Worm (Caenorhabditis elegans) whole organism, L2 larva: Measurements from ENCODE around the gene tra-4.

Experiments
- C34F6.9 ChIP-seq: fragments of 150-350 bp; optimal IDR thresholded peaks from 2 replicates; lab custom pipeline; 2014; ENCODE audit warnings: missing biosample characterization, missing genetic modification characterization
- F13H6.1 ChIP-seq: sonication (generic microtip); optimal IDR thresholded peaks from 2 replicates; lab custom pipeline; 2016; ENCODE audit warnings: missing genetic modification characterization, missing compliant biosample characterization
- R02D3.7 ChIP-seq: fragments of 150-350 bp; optimal IDR thresholded peaks from 2 replicates; lab custom pipeline; 2014; ENCODE audit warnings: missing biosample characterization, missing genetic modification characterization
- Y55F3AM.14 ChIP-seq: fragments of 200-800 bp; sonication (Bioruptor generic); optimal IDR thresholded peaks from 2 replicates; lab custom pipeline; 2018; ENCODE audit warnings: mild to moderate bottlenecking, missing genetic modification characterization, missing compliant biosample characterization
- alr-1 ChIP-seq: fragments of 150-350 bp; optimal IDR thresholded peaks from 2 replicates; lab custom pipeline; 2014; ENCODE audit warnings: missing biosample characterization, missing genetic modification characterization
- aly-2 ChIP-seq: fragments of 150-350 bp; optimal IDR thresholded peaks from 2 replicates; lab custom pipeline; 2014; ENCODE audit warnings: missing biosample characterization, missing genetic modification characterization
- crh-2 ChIP-seq: sonication (generic microtip); optimal IDR thresholded peaks from 2 replicates; lab custom pipeline; 2017; ENCODE audit warnings: missing biosample characterization, missing genetic modification characterization
- egl-27 ChIP-seq: sonication (generic microtip); optimal IDR thresholded peaks from 3 replicates; lab custom pipeline; 2017; ENCODE audit warnings: missing biosample characterization, missing genetic modification reagents, missing genetic modification characterization
- elt-3 ChIP-seq: sonication (generic microtip); optimal IDR thresholded peaks from 2 replicates; lab custom pipeline; 2017; ENCODE audit warnings: missing biosample characterization, missing genetic modification characterization
- fos-1 ChIP-seq: fragments of 150-350 bp; optimal IDR thresholded peaks from 2 replicates; lab custom pipeline; 2014; ENCODE audit warnings: missing biosample characterization, missing genetic modification characterization
- lin-11 ChIP-seq: fragments of 150-350 bp; sonication (generic microtip); optimal IDR thresholded peaks from 2 replicates; lab custom pipeline; 2014; ENCODE audit warnings: missing biosample characterization, missing genetic modification characterization, inconsistent platforms, mixed read lengths
- lin-13 ChIP-seq: fragments of 150-350 bp; optimal IDR thresholded peaks from 2 replicates; lab custom pipeline; 2014; ENCODE audit warnings: missing biosample characterization, missing genetic modification reagents, missing genetic modification characterization
- lsy-2 ChIP-seq, 2 experiments: fragments of 150-350 bp in 1 of 2; sonication (generic microtip) in 1 of 2; optimal IDR thresholded peaks; 2 replicates each; lab custom pipeline; 2014 to 2017; ENCODE audit warnings: missing biosample characterization in 2 of 2, missing genetic modification characterization in 2 of 2
- mbf-1 ChIP-seq: sonication (generic microtip); optimal IDR thresholded peaks from 2 replicates; lab custom pipeline; 2017; ENCODE audit warnings: missing biosample characterization, missing genetic modification characterization
- mdl-1 ChIP-seq, 2 experiments: fragments of 150-350 bp in 1 of 2; sonication (generic microtip) in 1 of 2; optimal IDR thresholded peaks; 2 replicates each; lab custom pipeline; 2017; ENCODE audit warnings: missing biosample characterization in 2 of 2, missing genetic modification characterization in 2 of 2
- nhr-10 ChIP-seq: sonication (generic microtip); optimal IDR thresholded peaks from 2 replicates; lab custom pipeline; 2017; ENCODE audit warnings: missing biosample characterization, missing genetic modification characterization
- nhr-11 ChIP-seq: fragments of 150-350 bp; optimal IDR thresholded peaks from 2 replicates; lab custom pipeline; 2014; ENCODE audit warnings: missing biosample characterization, missing genetic modification characterization
- nhr-12 ChIP-seq: fragments of 150-350 bp; optimal IDR thresholded peaks from 2 replicates; lab custom pipeline; 2014; ENCODE audit warnings: missing biosample characterization, missing genetic modification characterization
- nhr-129 ChIP-seq: fragments of 150-350 bp; optimal IDR thresholded peaks from 2 replicates; lab custom pipeline; 2014; ENCODE audit warnings: missing biosample characterization, missing genetic modification characterization
- nhr-23 ChIP-seq: fragments of 150-350 bp; optimal IDR thresholded peaks from 2 replicates; lab custom pipeline; 2014; ENCODE audit warnings: missing biosample characterization, missing genetic modification reagents, missing genetic modification characterization
- nhr-237 ChIP-seq: fragments of 150-350 bp; optimal IDR thresholded peaks from 2 replicates; lab custom pipeline; 2014; ENCODE audit warnings: missing biosample characterization, missing genetic modification characterization
- nhr-25 ChIP-seq: fragments of 150-350 bp; sonication (generic microtip); optimal IDR thresholded peaks from 3 replicates; lab custom pipeline; 2014; ENCODE audit warnings: missing biosample characterization, missing genetic modification characterization
- nhr-77 ChIP-seq: fragments of 150-350 bp; optimal IDR thresholded peaks from 2 replicates; lab custom pipeline; 2014; ENCODE audit warnings: missing biosample characterization, missing genetic modification characterization
- peb-1 ChIP-seq: fragments of 150-350 bp; optimal IDR thresholded peaks from 2 replicates; lab custom pipeline; 2014; ENCODE audit warnings: missing biosample characterization, missing genetic modification characterization
- sem-4 ChIP-seq: fragments of 150-350 bp; optimal IDR thresholded peaks from 2 replicates; lab custom pipeline; 2014; ENCODE audit warnings: missing biosample characterization, missing genetic modification reagents, missing genetic modification characterization
- sma-9 ChIP-seq, 2 experiments: fragments of 150-350 bp in 1 of 2; sonication (generic microtip) in 1 of 2; optimal IDR thresholded peaks; 2 replicates each; lab custom pipeline; 2014 to 2016; ENCODE audit warnings: missing genetic modification characterization in 2 of 2, mild to moderate bottlenecking in 1 of 2, missing biosample characterization in 1 of 2, missing compliant biosample characterization in 1 of 2, missing genetic modification reagents in 1 of 2, moderate library complexity in 1 of 2
- snpc-4 ChIP-seq: fragments of 150-350 bp; optimal IDR thresholded peaks from 2 replicates; lab custom pipeline; 2014; ENCODE audit warnings: missing biosample characterization, missing genetic modification characterization
- unc-55 ChIP-seq: fragments of 150-350 bp; sonication (generic microtip); optimal IDR thresholded peaks from 3 replicates; lab custom pipeline; 2014; ENCODE audit warnings: missing biosample characterization, missing genetic modification reagents, missing genetic modification characterization
- zag-1 ChIP-seq: fragments of 150-350 bp; optimal IDR thresholded peaks from 2 replicates; lab custom pipeline; 2014; ENCODE audit warnings: missing biosample characterization, missing genetic modification characterization
- ztf-1 ChIP-seq: fragments of 200-800 bp; sonication (Bioruptor generic); conservative IDR thresholded peaks from 2 replicates; pipeline ENCODE4 v1.3.6; 2022; ENCODE audit warnings: missing genetic modification characterization, missing compliant biosample characterization
- ztf-11 ChIP-seq: sonication (generic microtip); optimal IDR thresholded peaks from 2 replicates; lab custom pipeline; 2017; ENCODE audit warnings: missing biosample characterization, missing genetic modification characterization
- ztf-4 ChIP-seq: fragments of 150-350 bp; optimal IDR thresholded peaks from 2 replicates; lab custom pipeline; 2014; ENCODE audit warnings: missing biosample characterization, missing genetic modification characterization

The tra-4 gene

DNA sequence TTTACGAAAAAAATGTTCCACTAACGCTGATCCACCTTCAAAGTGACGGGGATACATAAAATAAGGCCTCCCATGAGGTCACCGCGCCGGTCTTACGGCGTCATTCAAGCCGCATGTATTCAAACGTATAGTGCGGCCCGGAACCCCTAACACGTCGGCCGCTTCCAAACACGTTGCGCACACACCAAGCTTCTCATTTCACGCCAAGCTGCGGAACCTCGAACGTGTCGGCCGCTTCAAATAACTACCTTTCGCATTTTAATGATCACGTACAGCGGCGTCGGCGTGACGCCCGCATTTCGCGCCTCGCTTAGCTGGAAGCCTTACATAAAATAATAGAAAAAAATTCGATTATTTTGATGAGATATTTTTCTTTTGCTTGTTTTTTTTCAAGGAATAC lies 13.9 kb downstream of the tra-4 start:
- TF ChIP-seq nhr-11 (tag; lab: Kevin White, UChicago) (no peak), snpc-4 (tag; lab: Kevin White, UChicago) (peak; percentile 72)

ce11 chrX:2841754-2842153 lies 15.6 kb downstream of the tra-4 start:
- TF ChIP-seq F13H6.1 (tag; lab: Kevin White, UChicago) (peak; percentile 47), fos-1 (tag; lab: Kevin White, UChicago) (peak; percentile 69), elt-3 (tag; lab: Kevin White, UChicago) (no peak), ztf-4 (no peak), lin-13 (GFP tag; lab: Kevin White, UChicago) (no peak)

- TF ChIP-seq nhr-25 (peak; percentile 7), sem-4 (tag; lab: Kevin White, UChicago) (no peak), C34F6.9 (tag; lab: Kevin White, UChicago) (peak; percentile 21)
Observed at ce11 chrX:2840287-2840686, 17.1 kb downstream of the tra-4 start, which contains the start of gene Y71H10B.1. Y71H10B.1 (minus strand) TSS chrX:2840292.

DNA sequence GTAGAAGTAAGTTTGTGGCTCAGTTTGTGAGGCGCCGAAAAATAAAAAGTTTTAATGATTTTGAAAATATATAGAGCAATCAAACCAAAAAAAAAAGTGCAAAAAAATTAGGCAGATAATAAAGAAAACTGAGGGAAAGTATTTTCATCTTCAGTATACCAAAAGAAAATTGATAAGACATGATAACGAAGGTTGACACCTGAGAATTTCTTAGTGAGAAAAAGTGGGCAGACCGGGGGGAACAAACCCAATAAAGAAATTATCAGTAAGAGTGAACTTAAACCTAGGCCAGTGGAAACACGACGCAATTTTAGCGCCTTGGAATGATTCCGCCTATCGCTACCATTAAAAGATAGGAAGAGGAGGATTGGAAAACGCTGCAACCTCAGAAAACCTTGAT lies 18.8 kb downstream of the tra-4 start:
- TF ChIP-seq fos-1 (tag; lab: Kevin White, UChicago) (peak; percentile 82), sma-9 (GFP tag; optimal IDR thresholded peaks at IDR 0.05; lab: Kevin White, UChicago) (peak; percentile 23), sma-9 (tag; optimal IDR thresholded peaks at IDR 0.05; lab: Kevin White, UChicago) (no peak), nhr-10 (tag; lab: Kevin White, UChicago) (no peak)

DNA sequence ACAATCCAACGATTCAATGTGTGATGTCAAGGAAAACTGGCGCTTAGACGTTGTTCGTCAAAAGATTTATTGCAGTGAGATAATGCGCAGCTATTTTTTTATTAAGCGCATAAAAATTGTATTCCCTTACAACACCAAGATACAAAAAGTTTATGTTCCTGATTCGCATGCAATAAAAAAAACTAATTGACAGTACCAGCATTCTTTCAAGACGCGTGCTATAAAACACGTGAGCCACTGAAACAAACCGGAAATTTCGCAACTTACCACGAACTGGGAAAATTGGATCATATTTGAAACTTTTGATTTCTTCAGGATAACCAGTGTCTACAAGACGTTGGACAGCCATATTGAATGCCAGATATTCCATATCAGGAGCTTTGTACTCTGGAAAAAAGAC lies 19.9 kb downstream of the tra-4 start:
- no peak for TF ChIP-seq C34F6.9 (tag; lab: Kevin White, UChicago)
- TF ChIP-seq snpc-4 (tag; lab: Kevin White, UChicago): no peak
- TF ChIP-seq elt-3 (tag; lab: Kevin White, UChicago): no peak
- TF ChIP-seq ztf-1 (GFP tag; lab: Robert Waterston, UW): no peak
- TF ChIP-seq peb-1 (tag; lab: Kevin White, UChicago): no peak
- TF ChIP-seq mbf-1 (tag; lab: Kevin White, UChicago): no peak
- TF ChIP-seq sma-9 (GFP tag; optimal IDR thresholded peaks at IDR 0.05; lab: Kevin White, UChicago): no peak
- TF ChIP-seq sma-9 (tag; optimal IDR thresholded peaks at IDR 0.05; lab: Kevin White, UChicago): no peak
- TF ChIP-seq zag-1 (tag; lab: Kevin White, UChicago): no peak
- TF ChIP-seq egl-27: no peak
- no peak for TF ChIP-seq nhr-129
- no peak for TF ChIP-seq mdl-1 (tag; optimal IDR thresholded peaks at IDR 0.05; lab: Kevin White, UChicago)

DNA sequence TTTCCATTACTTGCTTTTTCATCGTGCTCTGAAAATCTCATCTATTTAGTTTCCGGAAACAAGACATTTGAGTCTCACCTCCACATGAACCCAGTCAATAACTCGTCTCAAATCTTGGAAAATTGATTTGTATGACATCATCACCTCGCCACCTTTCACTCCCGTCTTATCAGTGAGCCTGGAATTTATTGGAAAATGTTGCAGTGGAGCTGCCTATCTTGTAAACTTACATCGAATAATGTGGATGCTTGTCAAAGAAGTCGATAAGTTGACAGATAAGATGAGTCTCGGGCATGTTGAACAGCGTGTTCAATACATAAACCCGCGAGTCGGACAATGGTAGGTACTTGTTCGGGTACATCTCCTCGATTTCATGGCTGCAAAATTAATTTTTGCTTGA lies 20.6 kb downstream of the tra-4 start:
- TF ChIP-seq peb-1 (tag; lab: Kevin White, UChicago) (no peak), nhr-77 (tag; lab: Kevin White, UChicago) (no peak), sma-9 (GFP tag; optimal IDR thresholded peaks at IDR 0.05; lab: Kevin White, UChicago) (peak; percentile 55), sma-9 (tag; optimal IDR thresholded peaks at IDR 0.05; lab: Kevin White, UChicago) (no peak), lin-13 (GFP tag; lab: Kevin White, UChicago) (no peak), nhr-25 (no peak), fos-1 (tag; lab: Kevin White, UChicago) (peak; percentile 56)

ce11 chrX:2827702-2828182 lies 29.7 kb downstream of the tra-4 start, which contains the start of gene ssr-2:
ssr-2 (minus strand) TSS chrX:2827752.
- TF ChIP-seq zag-1 (tag; lab: Kevin White, UChicago) (no peak), crh-2 (tag; lab: Kevin White, UChicago) (no peak), snpc-4 (tag; lab: Kevin White, UChicago) (no peak), lin-13 (GFP tag; lab: Kevin White, UChicago) (no peak), ztf-4 (no peak), fos-1 (tag; lab: Kevin White, UChicago) (no peak), ztf-1 (GFP tag; lab: Robert Waterston, UW) (no peak), nhr-23 (tag; lab: Kevin White, UChicago) (no peak)

DNA sequence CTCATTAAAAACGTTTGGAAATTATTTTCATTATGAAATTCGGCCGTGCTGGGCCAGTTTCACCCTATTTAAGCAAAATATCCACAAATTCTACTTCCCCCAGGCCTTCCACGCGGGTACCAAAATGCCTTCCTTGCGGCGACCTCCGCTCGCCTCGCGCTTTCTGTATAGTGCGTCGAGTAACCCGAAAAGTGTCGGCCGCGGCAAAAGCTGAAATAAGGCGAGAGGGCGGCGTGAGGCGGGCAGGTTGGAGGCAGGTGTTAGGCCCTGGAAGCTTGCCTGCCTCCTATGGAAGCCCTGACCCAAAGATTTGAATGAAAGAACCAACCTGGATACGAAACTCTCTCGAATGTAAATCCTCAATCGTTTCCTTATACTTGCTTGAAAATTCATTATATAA lies 31.1 kb downstream of the tra-4 start:
- TF ChIP-seq F13H6.1 (tag; lab: Kevin White, UChicago) (no peak), aly-2 (tag; lab: Kevin White, UChicago) (no peak), alr-1 (tag; lab: Kevin White, UChicago) (no peak), nhr-12 (no peak), R02D3.7 (no peak), ztf-1 (GFP tag; lab: Robert Waterston, UW) (no peak), nhr-23 (tag; lab: Kevin White, UChicago) (no peak), nhr-237 (no peak), ztf-11 (tag; lab: Kevin White, UChicago) (no peak), unc-55 (GFP tag; lab: Kevin White, UChicago) (no peak), lin-11 (no peak), nhr-25 (no peak), lin-13 (GFP tag; lab: Kevin White, UChicago) (no peak), Y55F3AM.14 (no peak), elt-3 (tag; lab: Kevin White, UChicago) (no peak), peb-1 (tag; lab: Kevin White, UChicago) (no peak), lsy-2 (tag; optimal IDR thresholded peaks at IDR 0.05; lab: Kevin White, UChicago) (no peak), zag-1 (tag; lab: Kevin White, UChicago) (no peak)
